Worm (Caenorhabditis elegans) whole organism, L3 larva: ENCODE data around the gene C46G7.1.

ENCODE experiments used
- R02D3.7 ChIP-seq: fragments of 150-350 bp; optimal IDR thresholded peaks from 2 replicates; lab custom pipeline; 2014; ENCODE audit warnings: missing biosample characterization, missing genetic modification characterization
- egl-27 ChIP-seq: sonication (generic microtip); optimal IDR thresholded peaks from 4 replicates; lab custom pipeline; 2017; ENCODE audit warnings: missing biosample characterization, missing genetic modification reagents, missing genetic modification characterization
- jun-1 ChIP-seq: fragments of 150-350 bp; optimal IDR thresholded peaks from 2 replicates; lab custom pipeline; 2014; ENCODE audit warnings: missing biosample characterization, missing genetic modification reagents, missing genetic modification characterization
- nhr-11 ChIP-seq: fragments of 150-350 bp; optimal IDR thresholded peaks from 2 replicates; lab custom pipeline; 2014; ENCODE audit warnings: missing biosample characterization, missing genetic modification characterization
- nhr-12 ChIP-seq: fragments of 150-350 bp; optimal IDR thresholded peaks from 2 replicates; lab custom pipeline; 2014; ENCODE audit warnings: missing biosample characterization, missing genetic modification characterization
- nhr-28 ChIP-seq: fragments of 150-350 bp; optimal IDR thresholded peaks from 2 replicates; lab custom pipeline; 2014; ENCODE audit warnings: missing biosample characterization, missing genetic modification characterization
- sea-2 ChIP-seq: fragments of 150-350 bp; sonication (generic microtip); optimal IDR thresholded peaks from 4 replicates; lab custom pipeline; 2014; ENCODE audit warnings: missing biosample characterization, missing genetic modification reagents, missing genetic modification characterization
- skn-1 ChIP-seq: fragments of 150-350 bp; optimal IDR thresholded peaks from 2 replicates; lab custom pipeline; 2014; ENCODE audit warnings: missing biosample characterization, missing genetic modification characterization
- tbx-2 ChIP-seq: sonication (generic microtip); optimal IDR thresholded peaks from 2 replicates; lab custom pipeline; 2016; ENCODE audit warnings: mild to moderate bottlenecking, missing genetic modification characterization, missing compliant biosample characterization
- ztf-4 ChIP-seq: fragments of 150-350 bp; optimal IDR thresholded peaks from 2 replicates; lab custom pipeline; 2014; ENCODE audit warnings: missing biosample characterization, missing genetic modification characterization

DNA sequence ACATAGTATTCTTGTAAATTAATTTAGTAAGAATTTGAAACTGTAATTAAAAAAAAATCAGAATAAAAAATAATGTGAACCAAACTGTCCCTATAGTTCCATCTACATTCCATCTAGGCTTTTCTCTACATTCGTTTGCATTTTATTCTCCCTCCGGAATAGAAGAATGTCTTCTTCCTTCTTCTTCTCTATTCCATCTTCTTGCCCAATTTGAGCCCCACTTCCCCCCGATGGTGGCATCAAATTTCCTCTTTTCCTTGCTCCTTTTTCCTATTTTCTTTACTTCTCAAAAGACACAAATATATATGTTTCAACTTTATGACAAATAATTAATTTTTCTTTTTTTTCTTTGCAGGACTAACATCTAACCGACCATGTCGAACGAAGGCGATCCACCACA lies 42.6 kb upstream of the C46G7.1 start, which contains the start of gene unc-44:
- TF ChIP-seq jun-1 (no peak), ztf-4 (no peak), nhr-11 (tag; lab: Kevin White, UChicago) (no peak), nhr-12 (tag; lab: Kevin White, UChicago) (no peak), nhr-28 (no peak), skn-1 (tag; lab: Kevin White, UChicago) (no peak), R02D3.7 (tag; lab: Kevin White, UChicago) (no peak), egl-27 (tag; lab: Kevin White, UChicago) (no peak), tbx-2 (no peak), sea-2 (GFP tag; lab: Kevin White, UChicago) (no peak)
